Fruit fly (Drosophila melanogaster): ENCODE data around the gene mRpL4.

- peak; percentile 84 for TF ChIP-seq CG16779 (tag; optimal IDR thresholded peaks at IDR 0.05)
- peak; percentile 94 for TF ChIP-seq Sox14 (GFP tag; optimal IDR thresholded peaks at IDR 0.05)
- TF ChIP-seq fkh (GFP tag; optimal IDR thresholded peaks at IDR 0.05) = peak; percentile 83
- TF ChIP-seq Lpt (GFP tag; optimal IDR thresholded peaks at IDR 0.05) = peak; percentile 85
- TF ChIP-seq CG3032 (tag; optimal IDR thresholded peaks at IDR 0.05) = peak; percentile 88
- TF ChIP-seq Sox102F (GFP tag; optimal IDR thresholded peaks at IDR 0.05) = peak; percentile 92
- peak; percentile 91 for TF ChIP-seq Gug (GFP tag; IDR thresholded peaks at IDR 0.05)
- peak; percentile 93 for TF ChIP-seq acj6 (GFP tag; optimal IDR thresholded peaks at IDR 0.05)
- peak; percentile 94 for TF ChIP-seq Hr39 (GFP tag; optimal IDR thresholded peaks at IDR 0.05)
- peak; percentile 87 for TF ChIP-seq dac (GFP tag; optimal IDR thresholded peaks at IDR 0.05)
Observed at dm6 chr2L:16325515-16326257, 3.2 kb downstream of the mRpL4 start, which contains the start of gene cact.
